Worm (Caenorhabditis elegans) whole organism, L3 larva: ENCODE data around the gene fipr-16.

Experiments used
- R02D3.7 ChIP-seq: fragments of 150-350 bp; optimal IDR thresholded peaks from 2 replicates; lab custom pipeline; 2014; ENCODE audit warnings: missing biosample characterization, missing genetic modification characterization
- aly-2 ChIP-seq: fragments of 150-350 bp; optimal IDR thresholded peaks from 2 replicates; lab custom pipeline; 2014; ENCODE audit warnings: missing biosample characterization, missing genetic modification characterization
- ama-1 ChIP-seq: fragments of 150-350 bp; optimal IDR thresholded peaks from 2 replicates; lab custom pipeline; 2018
- elt-3 ChIP-seq, 3 experiments: fragments of 150-350 bp in 1 of 3; sonication (generic microtip) in 2 of 3; optimal IDR thresholded peaks; 2 replicates in 2 of 3; 4 replicates in 1 of 3; lab custom pipeline; 2014 to 2017; ENCODE audit warnings: missing biosample characterization in 3 of 3, missing genetic modification characterization in 3 of 3
- eor-1 ChIP-seq, 2 experiments: fragments of 150-350 bp; optimal IDR thresholded peaks; 2 replicates each; lab custom pipeline; 2014 to 2018; ENCODE audit warnings: missing biosample characterization in 2 of 2, missing genetic modification characterization in 2 of 2
- fkh-10 ChIP-seq: sonication (generic microtip); optimal IDR thresholded peaks from 2 replicates; lab custom pipeline; 2017; ENCODE audit warnings: missing biosample characterization, missing genetic modification reagents, missing genetic modification characterization
- nhr-11 ChIP-seq: fragments of 150-350 bp; optimal IDR thresholded peaks from 2 replicates; lab custom pipeline; 2014; ENCODE audit warnings: missing biosample characterization, missing genetic modification characterization
- nhr-23 ChIP-seq: fragments of 150-350 bp; optimal IDR thresholded peaks from 2 replicates; lab custom pipeline; 2014; ENCODE audit warnings: missing biosample characterization, missing genetic modification reagents, missing genetic modification characterization
- nhr-237 ChIP-seq: fragments of 150-350 bp; optimal IDR thresholded peaks from 2 replicates; lab custom pipeline; 2014; ENCODE audit warnings: missing biosample characterization, missing genetic modification characterization
- nhr-28 ChIP-seq: fragments of 150-350 bp; optimal IDR thresholded peaks from 2 replicates; lab custom pipeline; 2014; ENCODE audit warnings: missing biosample characterization, missing genetic modification characterization
- pha-4 ChIP-seq: fragments of 150-350 bp; optimal IDR thresholded peaks from 2 replicates; lab custom pipeline; 2014; ENCODE audit warnings: missing biosample characterization, missing genetic modification reagents, missing genetic modification characterization
- snpc-4 ChIP-seq: fragments of 150-350 bp; optimal IDR thresholded peaks from 2 replicates; lab custom pipeline; 2014; ENCODE audit warnings: missing biosample characterization, missing genetic modification characterization
- tbx-2 ChIP-seq: sonication (generic microtip); optimal IDR thresholded peaks from 2 replicates; lab custom pipeline; 2016; ENCODE audit warnings: mild to moderate bottlenecking, missing genetic modification characterization, missing compliant biosample characterization
- zag-1 ChIP-seq: fragments of 150-350 bp; optimal IDR thresholded peaks from 2 replicates; lab custom pipeline; 2014; ENCODE audit warnings: missing biosample characterization, missing genetic modification characterization

- TF ChIP-seq tbx-2 (tag; lab: Kevin White, UChicago) (no peak), nhr-28 (tag; lab: Kevin White, UChicago) (no peak), ama-1 (lab: Kevin White, UChicago) (no peak), R02D3.7 (tag; lab: Kevin White, UChicago) (no peak), pha-4 (tag; lab: Kevin White, UChicago) (no peak), zag-1 (tag; lab: Kevin White, UChicago) (no peak), eor-1 (tag; optimal IDR thresholded peaks at IDR 0.05; lab: Kevin White, UChicago) (no peak), nhr-23 (tag; lab: Kevin White, UChicago) (peak; percentile 67), nhr-237 (tag; lab: Kevin White, UChicago) (no peak), fkh-10 (GFP tag; lab: Kevin White, UChicago) (no peak), aly-2 (no peak), nhr-11 (tag; lab: Kevin White, UChicago) (no peak), elt-3 (tag; optimal IDR thresholded peaks at IDR 0.05; lab: Kevin White, UChicago) (no peak), snpc-4 (tag; lab: Kevin White, UChicago) (no peak)
Measured at ce11 chrIII:8573869-8574268, 16.9 kb downstream of the fipr-16 start.
